Fruit fly (Drosophila melanogaster): Measurements from ENCODE around the gene PKD.

The PKD gene

dm6 chr3R:18360630-18361260 lies 46.5 kb upstream of the PKD start, which contains the start of gene CG15803 (continued):
- TF ChIP-seq D19A (tag; optimal IDR thresholded peaks at IDR 0.05) = no peak
- peak; percentile 24 for TF ChIP-seq lilli (GFP tag; optimal IDR thresholded peaks at IDR 0.05)
- TF ChIP-seq dmrt99B (tag; optimal IDR thresholded peaks at IDR 0.05) = peak; percentile 8
- no peak for TF ChIP-seq pho (GFP tag; optimal IDR thresholded peaks at IDR 0.05)
- no peak for TF ChIP-seq Rfx (GFP tag; IDR thresholded peaks at IDR 0.05)
- no peak for TF ChIP-seq CG11456 (GFP tag; IDR thresholded peaks at IDR 0.05)
- no peak for TF ChIP-seq Atf-2 (GFP tag; optimal IDR thresholded peaks at IDR 0.05)
- no peak for TF ChIP-seq CG12104 (GFP tag; optimal IDR thresholded peaks at IDR 0.05)
- no peak for TF ChIP-seq NC2α (GFP tag; optimal IDR thresholded peaks at IDR 0.05)
- no peak for TF ChIP-seq CG6683 (GFP tag; optimal IDR thresholded peaks at IDR 0.05)
- TF ChIP-seq slou (GFP tag; optimal IDR thresholded peaks at IDR 0.05) = no peak
- no peak for TF ChIP-seq CG9817 (tag; optimal IDR thresholded peaks at IDR 0.05)
- no peak for TF ChIP-seq Meics (GFP tag; optimal IDR thresholded peaks at IDR 0.05)
- no peak for TF ChIP-seq Ssrp (tag; optimal IDR thresholded peaks at IDR 0.05)
- no peak for TF ChIP-seq CG13624 (GFP tag; optimal IDR thresholded peaks at IDR 0.05)
- no peak for TF ChIP-seq CG4360 (GFP tag; IDR thresholded peaks at IDR 0.05)
- TF ChIP-seq CG8924 (tag; optimal IDR thresholded peaks at IDR 0.05) = no peak
- peak; percentile 23; the same call in 1 of the 2 replicates for TF ChIP-seq Atf6 (GFP tag; IDR thresholded peaks at IDR 0.05)
- TF ChIP-seq CG16815 (GFP tag; optimal IDR thresholded peaks at IDR 0.05) = no peak
- no peak; the same call in 2 of the 3 replicates for TF ChIP-seq CG34224 (GFP tag; IDR thresholded peaks at IDR 0.05; ENCODE audit: partially characterized antibody)
- no peak for TF ChIP-seq CG17612 (GFP tag; IDR thresholded peaks at IDR 0.05)
- TF ChIP-seq CG12942 (GFP tag; optimal IDR thresholded peaks at IDR 0.05) = no peak
- TF ChIP-seq Stat92E (GFP tag; optimal IDR thresholded peaks at IDR 0.05) = no peak
- no peak for TF ChIP-seq disco-r (GFP tag; optimal IDR thresholded peaks at IDR 0.05)
- TF ChIP-seq HHEX (GFP tag; optimal IDR thresholded peaks at IDR 0.05) = no peak
- TF ChIP-seq tll (GFP tag; optimal IDR thresholded peaks at IDR 0.05) = no peak
- TF ChIP-seq CG12744 (GFP tag; optimal IDR thresholded peaks at IDR 0.05) = no peak
- no peak for TF ChIP-seq knrl (GFP tag; IDR thresholded peaks at IDR 0.05; ENCODE audit: partially characterized antibody)
- no peak for TF ChIP-seq CG7556 (GFP tag; optimal IDR thresholded peaks at IDR 0.05)
- TF ChIP-seq CG15601 (tag; optimal IDR thresholded peaks at IDR 0.05) = no peak
- TF ChIP-seq CG3163 (GFP tag; optimal IDR thresholded peaks at IDR 0.05) = no peak
- TF ChIP-seq danr (GFP tag; IDR thresholded peaks at IDR 0.05) = no peak
- TF ChIP-seq B-H1 (GFP tag; IDR thresholded peaks at IDR 0.05) = no peak
- no peak for TF ChIP-seq GATAe (GFP tag; conservative IDR thresholded peaks at IDR 0.05)
- TF ChIP-seq Ptx1 (GFP tag; IDR thresholded peaks at IDR 0.05) = no peak
- no peak for TF ChIP-seq CG1529 (GFP tag; optimal IDR thresholded peaks at IDR 0.05)
- no peak for TF ChIP-seq CG6175 (GFP tag; IDR thresholded peaks at IDR 0.05)
- no peak for TF ChIP-seq CG14860 (GFP tag; IDR thresholded peaks at IDR 0.05; ENCODE audit: partially characterized antibody)
- TF ChIP-seq onecut (GFP tag; IDR thresholded peaks at IDR 0.05) = no peak
- TF ChIP-seq bigmax (GFP tag; optimal IDR thresholded peaks at IDR 0.05) = no peak
- TF ChIP-seq btn (GFP tag; optimal IDR thresholded peaks at IDR 0.05) = no peak
- TF ChIP-seq tx (GFP tag; optimal IDR thresholded peaks at IDR 0.05) = no peak
- TF ChIP-seq chm (GFP tag; IDR thresholded peaks at IDR 0.05) = no peak
- no peak for TF ChIP-seq cg (GFP tag; optimal IDR thresholded peaks at IDR 0.05)
- TF ChIP-seq vvl (GFP tag; IDR thresholded peaks at IDR 0.05) = no peak
- TF ChIP-seq CG2678 (tag; optimal IDR thresholded peaks at IDR 0.05) = no peak
- no peak for TF ChIP-seq CG12219 (GFP tag; optimal IDR thresholded peaks at IDR 0.05)
- no peak for TF ChIP-seq H15 (GFP tag; IDR thresholded peaks at IDR 0.05)
- TF ChIP-seq schlank (tag; optimal IDR thresholded peaks at IDR 0.05) = no peak
- TF ChIP-seq CG6689 (GFP tag; IDR thresholded peaks at IDR 0.05) = no peak
